Fruit fly (Drosophila melanogaster): ENCODE data around the gene CG10553.
A peak's percentile ranks its signal among the peaks of the same experiment; 100 is the strongest.

The CG10553 gene

dm6 chr3R:25302239-25302638, 15.7 kb downstream of the CG10553 start, which contains the start of gene CG31370:
TSS of gene CG31370 (plus strand) at chr3R:25302464.
- TF ChIP-seq CG32121 (GFP tag; IDR thresholded peaks at IDR 0.05) (no peak), fd96Ca (GFP tag; IDR thresholded peaks at IDR 0.05) (no peak), CG12605 (GFP tag; IDR thresholded peaks at IDR 0.05) (no peak), CG9948 (tag; optimal IDR thresholded peaks at IDR 0.05) (no peak), CG10348 (GFP tag; IDR thresholded peaks at IDR 0.05) (no peak), Ets98B (GFP tag; IDR thresholded peaks at IDR 0.05) (no peak), CG4496 (GFP tag; IDR thresholded peaks at IDR 0.05) (no peak), Pif1B (GFP tag; optimal IDR thresholded peaks at IDR 0.05) (no peak), CG13204 (GFP tag; optimal IDR thresholded peaks at IDR 0.05) (no peak), CG34367 (tag; optimal IDR thresholded peaks at IDR 0.05) (no peak), CG8301 (tag; optimal IDR thresholded peaks at IDR 0.05) (no peak), D1 (tag; optimal IDR thresholded peaks at IDR 0.05) (no peak), EcR (GFP tag; optimal IDR thresholded peaks at IDR 0.05) (no peak)

DNA sequence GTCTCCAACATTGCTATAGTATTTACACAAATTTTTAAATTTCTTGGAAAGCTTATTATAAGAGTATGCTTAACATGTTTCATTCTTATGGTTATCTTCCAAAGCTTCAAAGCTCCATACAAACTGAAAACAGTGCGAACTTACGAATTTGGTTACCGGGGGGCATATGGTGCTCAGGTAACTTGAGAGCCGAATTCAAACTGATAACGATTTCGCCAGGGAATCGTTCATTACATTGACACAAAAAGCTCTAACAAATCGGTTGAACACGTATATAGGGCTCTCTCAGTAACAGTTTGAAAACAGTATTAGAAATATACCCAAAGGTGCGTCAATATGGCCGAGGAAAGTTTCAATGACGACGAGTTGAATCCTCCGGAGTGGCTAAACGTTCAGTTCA, 17.3 kb downstream of the CG10553 start, which contains the start of gene CG13659:
TSS of gene CG13659 (plus strand) at position 317 of the 400 bp plus-strand sequence.
- TF ChIP-seq CG34367 (tag; optimal IDR thresholded peaks at IDR 0.05) (no peak), Ets98B (GFP tag; IDR thresholded peaks at IDR 0.05) (no peak), CG8159 (tag; optimal IDR thresholded peaks at IDR 0.05) (no peak), CG9948 (tag; optimal IDR thresholded peaks at IDR 0.05) (no peak), Pif1A (GFP tag; optimal IDR thresholded peaks at IDR 0.05) (no peak), CG14655 (GFP tag; optimal IDR thresholded peaks at IDR 0.05) (no peak), CG17806 (tag; optimal IDR thresholded peaks at IDR 0.05) (no peak), rn (GFP tag; IDR thresholded peaks at IDR 0.05) (no peak), CG12605 (GFP tag; IDR thresholded peaks at IDR 0.05) (no peak), Snoo (tag; optimal IDR thresholded peaks at IDR 0.05) (no peak), Pif1B (GFP tag; optimal IDR thresholded peaks at IDR 0.05) (no peak), CG10348 (GFP tag; IDR thresholded peaks at IDR 0.05) (no peak), EcR (GFP tag; optimal IDR thresholded peaks at IDR 0.05) (no peak), gl (tag; optimal IDR thresholded peaks at IDR 0.05) (no peak), CG8301 (tag; optimal IDR thresholded peaks at IDR 0.05) (no peak), CG13204 (GFP tag; optimal IDR thresholded peaks at IDR 0.05) (no peak), fd96Ca (GFP tag; IDR thresholded peaks at IDR 0.05) (no peak)

DNA sequence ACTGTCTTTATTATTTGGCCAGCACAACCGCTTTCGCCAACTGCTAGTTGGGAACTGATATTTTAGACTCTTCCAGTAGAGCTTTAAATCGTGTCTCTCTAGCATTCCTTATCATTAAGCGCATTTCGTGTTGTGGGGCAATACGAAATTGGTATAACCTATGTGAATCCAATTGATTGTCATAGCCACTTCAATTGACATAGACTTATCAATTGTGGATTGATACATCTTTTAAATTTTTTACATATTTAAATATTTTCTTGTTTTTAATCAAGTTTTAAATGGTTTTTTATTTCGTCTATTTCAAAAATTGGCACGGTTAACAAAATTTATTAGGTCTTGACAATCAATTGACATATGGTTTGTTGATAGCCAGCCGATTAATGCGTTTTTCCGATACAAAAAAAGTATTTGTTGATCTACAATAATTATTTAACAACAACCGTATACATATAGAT, 18.4 kb downstream of the CG10553 start, which contains the start of gene CG31288:
TSS of gene CG31288 (minus strand) at position 51 of the 458 bp plus-strand sequence.
- TF ChIP-seq Pif1B (GFP tag; optimal IDR thresholded peaks at IDR 0.05) (no peak), Ets98B (GFP tag; IDR thresholded peaks at IDR 0.05) (no peak), Snoo (tag; optimal IDR thresholded peaks at IDR 0.05) (no peak), CG10348 (GFP tag; IDR thresholded peaks at IDR 0.05) (no peak), fd96Ca (GFP tag; IDR thresholded peaks at IDR 0.05) (no peak), EcR (GFP tag; optimal IDR thresholded peaks at IDR 0.05) (no peak), CG8159 (tag; optimal IDR thresholded peaks at IDR 0.05) (no peak), rn (GFP tag; IDR thresholded peaks at IDR 0.05) (no peak), CG13204 (GFP tag; optimal IDR thresholded peaks at IDR 0.05) (no peak)

dm6 chr3R:25297678-25298077, 20.2 kb downstream of the CG10553 start, which contains the start of gene CG31097:
TSS of gene CG31097 (minus strand) at chr3R:25297778.
- no peak for TF ChIP-seq CG13204 (GFP tag; optimal IDR thresholded peaks at IDR 0.05)
- no peak for TF ChIP-seq CG8301 (tag; optimal IDR thresholded peaks at IDR 0.05)
- TF ChIP-seq CG34367 (tag; optimal IDR thresholded peaks at IDR 0.05): no peak
- no peak for TF ChIP-seq Pif1A (GFP tag; optimal IDR thresholded peaks at IDR 0.05)
- TF ChIP-seq EcR (GFP tag; optimal IDR thresholded peaks at IDR 0.05): no peak
- no peak for TF ChIP-seq CG32121 (GFP tag; IDR thresholded peaks at IDR 0.05)

dm6 chr3R:25295320-25296020, 22.4 kb downstream of the CG10553 start, which contains the start of gene CG31102:
TSS of gene CG31102 (minus strand) at chr3R:25295594.
- TF ChIP-seq Pif1A (GFP tag; optimal IDR thresholded peaks at IDR 0.05): no peak
- TF ChIP-seq Pif1B (GFP tag; optimal IDR thresholded peaks at IDR 0.05): no peak
- TF ChIP-seq EcR (GFP tag; optimal IDR thresholded peaks at IDR 0.05): peak; percentile 63
- TF ChIP-seq Snoo (tag; optimal IDR thresholded peaks at IDR 0.05): no peak
- no peak for TF ChIP-seq CG15710 (tag; optimal IDR thresholded peaks at IDR 0.05)
- no peak for TF ChIP-seq CG10348 (GFP tag; IDR thresholded peaks at IDR 0.05)
- TF ChIP-seq CG13204 (GFP tag; optimal IDR thresholded peaks at IDR 0.05): no peak
- TF ChIP-seq CG17806 (tag; optimal IDR thresholded peaks at IDR 0.05): no peak
- TF ChIP-seq CG32121 (GFP tag; IDR thresholded peaks at IDR 0.05): peak; percentile 43; the same call in 1 of the 2 replicates

DNA sequence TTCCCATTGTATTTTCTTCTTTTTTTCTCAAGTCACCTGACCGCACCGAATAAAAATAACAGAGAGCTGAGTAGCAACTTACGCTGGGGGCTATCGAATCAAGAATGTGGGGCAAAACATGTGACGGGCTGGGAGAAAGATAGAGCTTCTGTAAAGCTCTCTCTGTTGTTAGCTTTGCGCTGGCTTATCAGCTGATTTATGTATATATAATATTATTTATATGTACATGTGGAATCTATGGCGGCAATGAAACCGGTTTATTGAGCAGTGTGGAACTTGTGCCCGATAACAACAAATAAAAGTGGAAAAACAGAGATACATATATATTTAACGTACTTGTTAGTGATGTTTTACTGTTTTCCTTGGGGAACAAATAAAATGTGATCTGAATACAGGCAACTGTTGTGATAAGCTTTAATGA, 25.0 kb downstream of the CG10553 start, which contains the start of gene CG31098:
TSS of gene CG31098 (minus strand) at position 114 of the 421 bp plus-strand sequence.
- TF ChIP-seq rn (GFP tag; IDR thresholded peaks at IDR 0.05) (no peak), Snoo (tag; optimal IDR thresholded peaks at IDR 0.05) (no peak), CG32121 (GFP tag; IDR thresholded peaks at IDR 0.05) (no peak), Pif1B (GFP tag; optimal IDR thresholded peaks at IDR 0.05) (peak; percentile 37), CG14655 (GFP tag; optimal IDR thresholded peaks at IDR 0.05) (no peak), CG13204 (GFP tag; optimal IDR thresholded peaks at IDR 0.05) (no peak), Ets98B (GFP tag; IDR thresholded peaks at IDR 0.05) (no peak), Pif1A (GFP tag; optimal IDR thresholded peaks at IDR 0.05) (peak; percentile 10), gl (tag; optimal IDR thresholded peaks at IDR 0.05) (no peak)
